Worm (Caenorhabditis elegans): Measurements from ENCODE around the gene M163.1.

Gene M163.1

ce11 chrX:14480248-14480647, 23.4 kb downstream of the M163.1 start, which contains the start of gene gfi-3 (continued):
- TF ChIP-seq sptf-2 (GFP tag; optimal IDR thresholded peaks at IDR 0.05) (no peak), C06A6.2 (GFP tag; conservative IDR thresholded peaks at IDR 0.05) (0 out of 2 replicates have a peak, but pooled peaks have one; percentile 33), rpc-1 (optimal IDR thresholded peaks at IDR 0.05) (no peak), rpc-1 (tag; optimal IDR thresholded peaks at IDR 0.05) (no peak), unc-62 (GFP tag; optimal IDR thresholded peaks at IDR 0.05) (no peak), F52B5.7 (tag; optimal IDR thresholded peaks at IDR 0.05) (no peak), lin-54 (GFP tag; optimal IDR thresholded peaks at IDR 0.05) (peak; percentile 37), D2030.7 (GFP tag; IDR thresholded peaks at IDR 0.05) (no peak), ekl-4 (GFP tag; IDR thresholded peaks at IDR 0.05) (no peak), madf-10 (tag; optimal IDR thresholded peaks at IDR 0.05) (peak; percentile 25), let-607 (tag; optimal IDR thresholded peaks at IDR 0.05) (peak in 1 of 2 experiments; percentile 11), nfya-2 (GFP tag; IDR thresholded peaks at IDR 0.05) (no peak), bed-2 (GFP tag; IDR thresholded peaks at IDR 0.05) (no peak), B0035.1 (tag; optimal IDR thresholded peaks at IDR 0.05) (no peak), madf-6 (GFP tag; IDR thresholded peaks at IDR 0.05) (no peak), ztf-22 (GFP tag; optimal IDR thresholded peaks at IDR 0.05) (no peak), lin-40 (tag; optimal IDR thresholded peaks at IDR 0.05) (peak; percentile 84), fkh-3 (tag; optimal IDR thresholded peaks at IDR 0.05) (no peak), sdz-38 (tag; optimal IDR thresholded peaks at IDR 0.05) (no peak), F57A8.1 (GFP tag; optimal IDR thresholded peaks at IDR 0.05) (no peak), mes-4 (tag; optimal IDR thresholded peaks at IDR 0.05) (no peak), gei-17 (GFP tag; optimal IDR thresholded peaks at IDR 0.05) (peak; percentile 35), die-1 (tag; optimal IDR thresholded peaks at IDR 0.05) (no peak), aptf-3 (GFP tag; IDR thresholded peaks at IDR 0.05) (no peak), ceh-58 (GFP tag; IDR thresholded peaks at IDR 0.05) (no peak), nhr-179 (tag; optimal IDR thresholded peaks at IDR 0.05) (no peak), hmg-20 (GFP tag; IDR thresholded peaks at IDR 0.05) (peak; percentile 72), nhr-80 (tag; optimal IDR thresholded peaks at IDR 0.05) (peak; percentile 70), F33H1.4 (GFP tag; IDR thresholded peaks at IDR 0.05) (no peak), Y95B8A.8 (GFP tag; IDR thresholded peaks at IDR 0.05) (no peak), snpc-1.3 (tag; optimal IDR thresholded peaks at IDR 0.05; ENCODE audit: insufficient read depth) (no peak), unc-130 (GFP tag; optimal IDR thresholded peaks at IDR 0.05) (no peak), egrh-3 (GFP tag; IDR thresholded peaks at IDR 0.05) (no peak), let-526 (GFP tag; IDR thresholded peaks at IDR 0.05) (no peak), aptf-2 (GFP tag; conservative IDR thresholded peaks at IDR 0.05) (no peak), T26A5.8 (tag; optimal IDR thresholded peaks at IDR 0.05) (no peak), hmg-1.2 (GFP tag; IDR thresholded peaks at IDR 0.05) (peak; percentile 79), bed-1 (GFP tag; IDR thresholded peaks at IDR 0.05) (no peak), F49E8.2 (tag; optimal IDR thresholded peaks at IDR 0.05; ENCODE audit: insufficient read depth) (no peak), rec-8 (tag; optimal IDR thresholded peaks at IDR 0.05) (no peak), B0336.3 (GFP tag; IDR thresholded peaks at IDR 0.05) (0 out of 2 replicates have a peak, but pooled peaks have one; percentile 37), Y53G8AR.9 (GFP tag; conservative IDR thresholded peaks at IDR 0.05) (no peak), F22D6.2 (tag; optimal IDR thresholded peaks at IDR 0.05) (no peak), mel-28 (tag; optimal IDR thresholded peaks at IDR 0.05; ENCODE audit: borderline replicate concordance) (no peak), Y67H2A.10 (GFP tag; conservative IDR thresholded peaks at IDR 0.05) (no peak), hlh-12 (tag; optimal IDR thresholded peaks at IDR 0.05) (no peak), tbp1 (GFP tag; optimal IDR thresholded peaks at IDR 0.05) (peak; percentile 63), Y53F4B.3 (GFP tag; IDR thresholded peaks at IDR 0.05) (no peak), C17E4.6 (GFP tag; IDR thresholded peaks at IDR 0.05) (no peak), pha-4 (tag; optimal IDR thresholded peaks at IDR 0.05) (no peak)

All from whole organism, young adult.